Worm (Caenorhabditis elegans) whole organism, early embryonic: Measurements from ENCODE around the gene panl-3.

Experiments used
- B0310.2 ChIP-seq: sonication (generic microtip); optimal IDR thresholded peaks from 2 replicates; lab custom pipeline; 2016; ENCODE audit warnings: mild to moderate bottlenecking, missing genetic modification characterization, missing compliant biosample characterization
- F13C5.2 ChIP-seq: sonication (generic microtip); optimal IDR thresholded peaks from 2 replicates; lab custom pipeline; 2017; ENCODE audit warnings: mild to moderate bottlenecking, missing genetic modification characterization, inconsistent platforms, missing compliant biosample characterization
- ama-1 ChIP-seq: fragments of 150-350 bp; optimal IDR thresholded peaks from 2 replicates; lab custom pipeline; 2014
- ceh-13 ChIP-seq: fragments of 200-800 bp; sonication (Bioruptor generic); optimal IDR thresholded peaks from 2 replicates; lab custom pipeline; 2018; ENCODE audit warnings: mild to moderate bottlenecking, missing genetic modification characterization, missing compliant biosample characterization
- ets-7 ChIP-seq: sonication (generic microtip); optimal IDR thresholded peaks from 2 replicates; lab custom pipeline; 2016; ENCODE audit warnings: missing genotype, missing genetic modification characterization, missing compliant biosample characterization
- flt-1 ChIP-seq: fragments of 200-800 bp; sonication (Bioruptor generic); IDR thresholded peaks from 2 replicates; pipeline ENCODE4 v1.3.6; 2022; ENCODE audit warnings: missing genetic modification characterization, missing compliant biosample characterization
- hmbx-1 ChIP-seq: sonication (generic microtip); optimal IDR thresholded peaks from 2 replicates; lab custom pipeline; 2016; ENCODE audit warnings: mild to moderate bottlenecking, missing genetic modification characterization, missing compliant biosample characterization
- hnd-1 ChIP-seq: sonication (generic microtip); optimal IDR thresholded peaks from 2 replicates; lab custom pipeline; 2016; ENCODE audit warnings: missing genetic modification characterization, missing compliant biosample characterization
- pes-1 ChIP-seq: fragments of 200-800 bp; sonication (Bioruptor generic); IDR thresholded peaks from 2 replicates; pipeline ENCODE4 v1.3.6; 2022; ENCODE audit warnings: missing genetic modification reagents, missing genetic modification characterization, missing compliant biosample characterization
- scrt-1 ChIP-seq: fragments of 200-800 bp; sonication (Bioruptor generic); IDR thresholded peaks from 2 replicates; pipeline ENCODE4 v1.3.6; 2022; ENCODE audit warnings: missing genetic modification characterization, missing compliant biosample characterization
- sea-1 ChIP-seq: fragments of 200-800 bp; sonication (Bioruptor generic); conservative IDR thresholded peaks from 2 replicates; pipeline ENCODE4 v1.3.6; 2022; ENCODE audit warnings: missing genetic modification characterization, missing compliant biosample characterization
- tbx-37 ChIP-seq: fragments of 200-800 bp; sonication (Bioruptor generic); conservative IDR thresholded peaks from 2 replicates; pipeline ENCODE4 v1.3.6; 2022; ENCODE audit warnings: missing genetic modification reagents, missing genetic modification characterization, missing compliant biosample characterization
- tra-4 ChIP-seq: sonication (generic microtip); optimal IDR thresholded peaks from 2 replicates; lab custom pipeline; 2017; ENCODE audit warnings: missing genetic modification characterization, missing compliant biosample characterization

DNA sequence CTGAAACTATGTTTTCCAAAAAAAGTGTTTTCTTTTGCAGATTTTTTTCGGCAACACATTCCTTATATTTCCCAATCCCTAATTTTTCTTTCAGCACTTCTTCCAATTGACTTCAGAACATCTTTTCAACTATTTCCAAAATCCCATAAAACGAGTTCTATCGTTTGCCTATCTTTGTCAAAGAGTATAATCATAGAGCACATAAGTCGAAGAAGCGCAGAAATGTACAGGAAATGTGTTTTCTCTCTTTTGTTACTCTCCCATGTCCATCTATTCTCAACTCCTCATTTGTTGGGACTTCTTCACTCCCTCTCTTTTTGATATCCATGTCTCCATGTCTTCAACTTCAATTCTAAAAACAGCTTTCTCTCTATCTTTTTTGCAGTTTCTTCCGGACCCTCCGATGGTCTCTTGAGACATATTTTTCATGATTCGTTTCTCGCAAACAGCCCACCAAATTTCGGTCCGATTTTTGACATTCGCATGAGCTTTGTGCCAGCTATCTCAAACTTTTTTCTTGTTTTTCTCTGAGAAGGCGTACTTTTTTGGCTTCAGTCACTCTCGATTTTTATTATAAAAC is 41.4 kb downstream of the panl-3 start, which contains the start of gene twk-48:
- TF ChIP-seq hnd-1 (tag; lab: Kevin White, UChicago) (no peak), scrt-1 (no peak), ama-1 (lab: Kevin White, UChicago) (no peak), sea-1 (GFP tag; lab: Robert Waterston, UW) (no peak), B0310.2 (no peak), tra-4 (tag; lab: Kevin White, UChicago) (no peak), tbx-37 (GFP tag; lab: Robert Waterston, UW) (no peak), pes-1 (GFP tag; lab: Robert Waterston, UW) (no peak), hmbx-1 (no peak), F13C5.2 (tag; lab: Kevin White, UChicago) (no peak), flt-1 (GFP tag; lab: Robert Waterston, UW) (no peak), ceh-13 (GFP tag; lab: Kevin White, UChicago) (no peak), ets-7 (tag; lab: Kevin White, UChicago) (no peak)
